Fruit fly (Drosophila melanogaster): ENCODE results near the gene CG10472.

The CG10472 gene

DNA sequence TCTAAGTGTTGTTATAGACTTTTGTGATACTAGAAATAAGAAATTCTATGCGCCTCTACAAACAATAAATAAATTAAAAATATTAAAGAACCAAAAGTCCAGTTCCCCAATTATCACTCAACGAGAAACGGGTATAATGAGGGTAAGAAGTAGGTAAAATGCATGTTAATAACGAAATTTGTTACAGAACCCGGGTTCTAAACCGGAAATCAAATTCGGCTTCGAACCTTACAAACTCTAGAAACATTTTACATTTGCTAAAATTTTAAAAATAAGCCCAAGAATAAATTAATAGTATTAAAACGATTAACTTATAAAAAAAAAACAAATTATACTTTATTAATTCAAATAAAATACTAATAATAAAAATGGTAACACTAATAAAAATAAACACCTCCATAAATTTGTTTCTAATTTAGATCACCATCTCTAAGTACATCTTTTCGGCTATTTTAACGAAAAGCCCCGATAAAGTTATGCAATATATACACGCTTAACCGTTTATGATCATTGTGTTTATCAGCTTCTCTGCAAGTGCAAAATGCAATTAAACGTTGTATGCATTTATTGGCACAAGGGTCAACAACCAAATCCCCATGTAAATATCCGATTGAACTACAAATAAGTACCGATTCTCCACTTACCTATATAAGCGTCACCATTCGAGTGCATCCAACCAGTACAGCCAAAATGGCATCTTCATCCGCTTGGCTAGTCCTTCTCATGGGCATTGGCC lies 8.9 kb upstream of the CG10472 start, which contains the start of gene CG6602 (continued):
- TF ChIP-seq gem (tag; optimal IDR thresholded peaks at IDR 0.05) (peak; percentile 49), CG13287 (GFP tag; IDR thresholded peaks at IDR 0.05; ENCODE audit: partially characterized antibody) (no peak), dysf (GFP tag; IDR thresholded peaks at IDR 0.05) (peak; percentile 76; the same call in 2 of the 3 replicates), CG1024 (GFP tag; IDR thresholded peaks at IDR 0.05) (peak; percentile 77), aop (GFP tag; IDR thresholded peaks at IDR 0.05) (no peak), gt (GFP tag; IDR thresholded peaks at IDR 0.05) (peak; percentile 67), CG4404 (GFP tag; IDR thresholded peaks at IDR 0.05) (0 out of 2 replicates have a peak, but pooled peaks have one; percentile 38), CG7987 (GFP tag; optimal IDR thresholded peaks at IDR 0.05) (peak; percentile 91), Camta (GFP tag; optimal IDR thresholded peaks at IDR 0.05) (peak; percentile 60), insv (GFP tag; optimal IDR thresholded peaks at IDR 0.05) (peak in 1 of 2 experiments; percentile 28), HLH3B (GFP tag; IDR thresholded peaks at IDR 0.05) (peak; percentile 79), so (GFP tag; IDR thresholded peaks at IDR 0.05) (0 out of 3 replicates have a peak, but pooled peaks have one; percentile 9), fd64A (GFP tag; optimal IDR thresholded peaks at IDR 0.05) (no peak), CG14965 (GFP tag; optimal IDR thresholded peaks at IDR 0.05; ENCODE audit: borderline replicate concordance) (no peak), ranshi (GFP tag; IDR thresholded peaks at IDR 0.05) (peak; percentile 83), knrl (GFP tag; IDR thresholded peaks at IDR 0.05; ENCODE audit: partially characterized antibody) (no peak), Rfx (GFP tag; IDR thresholded peaks at IDR 0.05) (peak; percentile 89), mam (GFP tag; optimal IDR thresholded peaks at IDR 0.05) (peak; percentile 52), B-H1 (GFP tag; IDR thresholded peaks at IDR 0.05) (peak; percentile 65), CG10366 (GFP tag; IDR thresholded peaks at IDR 0.05) (peak; percentile 71), bowl (GFP tag; IDR thresholded peaks at IDR 0.05) (no peak), CG17186 (GFP tag; optimal IDR thresholded peaks at IDR 0.05) (no peak), da (GFP tag; optimal IDR thresholded peaks at IDR 0.05) (no peak), pzg (GFP tag; optimal IDR thresholded peaks at IDR 0.05) (peak; percentile 10), CG6683 (GFP tag; optimal IDR thresholded peaks at IDR 0.05) (peak; percentile 72), CG4282 (GFP tag; optimal IDR thresholded peaks at IDR 0.05) (no peak), CG1647 (GFP tag; optimal IDR thresholded peaks at IDR 0.05) (peak; percentile 24), pfk (GFP tag; optimal IDR thresholded peaks at IDR 0.05) (peak; percentile 44), amos (GFP tag; IDR thresholded peaks at IDR 0.05; ENCODE audit: partially characterized antibody) (peak; percentile 30), seq (GFP tag; IDR thresholded peaks at IDR 0.05) (no peak), z (GFP tag; IDR thresholded peaks at IDR 0.05) (no peak), sqz (GFP tag; optimal IDR thresholded peaks at IDR 0.05) (no peak), Neu2 (GFP tag; optimal IDR thresholded peaks at IDR 0.05; ENCODE audit: borderline replicate concordance) (no peak), jigr1 (GFP tag; IDR thresholded peaks at IDR 0.05) (no peak; the same call in 2 of the 3 replicates), run (tag; optimal IDR thresholded peaks at IDR 0.05) (no peak), wek (GFP tag; optimal IDR thresholded peaks at IDR 0.05) (peak; percentile 6), CG32532 (GFP tag; IDR thresholded peaks at IDR 0.05) (peak; percentile 87), CG17829 (tag; optimal IDR thresholded peaks at IDR 0.05) (peak; percentile 39), CG8359 (GFP tag; optimal IDR thresholded peaks at IDR 0.05; ENCODE audit: borderline replicate concordance) (peak; percentile 51), CG3281 (GFP tag; optimal IDR thresholded peaks at IDR 0.05) (peak; percentile 83), Ets97D (GFP tag; optimal IDR thresholded peaks at IDR 0.05) (peak; percentile 99), CG33557 (GFP tag; optimal IDR thresholded peaks at IDR 0.05) (peak; percentile 33), pb (GFP tag; optimal IDR thresholded peaks at IDR 0.05) (peak; percentile 30), fu2 (GFP tag; optimal IDR thresholded peaks at IDR 0.05) (peak; percentile 30), Rx (GFP tag; IDR thresholded peaks at IDR 0.05) (peak; percentile 73), CG30431 (GFP tag; optimal IDR thresholded peaks at IDR 0.05) (peak; percentile 67), ash1 (GFP tag; optimal IDR thresholded peaks at IDR 0.05) (peak; percentile 51), zfh2 (GFP tag; optimal IDR thresholded peaks at IDR 0.05) (peak; percentile 38), CG11398 (GFP tag; optimal IDR thresholded peaks at IDR 0.05) (no peak), bigmax (GFP tag; optimal IDR thresholded peaks at IDR 0.05) (no peak)

Measured in whole organism, embryonic.